Worm (Caenorhabditis elegans) whole organism, dauer: ENCODE data around the gene ttr-10.

Source experiments
- unc-62 ChIP-seq: sonication (generic microtip); optimal IDR thresholded peaks from 2 replicates; lab custom pipeline; 2017; ENCODE audit warnings: missing biosample characterization, missing genetic modification reagents, missing genetic modification characterization

The ttr-10 gene

DNA sequence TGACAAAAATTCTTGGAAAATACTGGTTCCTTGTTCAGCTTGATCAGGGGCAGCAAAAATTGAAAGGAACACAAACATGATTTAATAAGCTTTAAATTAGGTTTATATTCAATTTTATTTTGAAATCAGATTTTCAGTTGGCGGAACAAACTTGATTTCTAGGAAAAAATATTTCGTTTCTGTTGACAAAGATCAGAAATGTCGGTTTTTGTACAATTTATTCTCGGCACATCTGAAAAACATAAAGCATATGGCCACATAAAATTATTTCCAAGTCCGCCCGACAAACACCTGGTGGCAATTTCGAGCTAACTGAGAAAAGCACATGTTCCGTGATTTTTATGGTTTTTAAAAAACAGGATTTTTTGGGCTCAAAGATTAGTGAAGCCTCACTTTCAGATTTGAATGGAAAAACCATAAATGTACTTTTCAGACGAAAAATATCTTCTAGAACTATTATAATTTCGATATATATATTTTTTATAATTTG, at the start of gene ttr-10:
Gene ttr-10 (minus strand): TSS at position 51 of the 490 bp plus-strand sequence.
- TF ChIP-seq unc-62 = no peak

DNA sequence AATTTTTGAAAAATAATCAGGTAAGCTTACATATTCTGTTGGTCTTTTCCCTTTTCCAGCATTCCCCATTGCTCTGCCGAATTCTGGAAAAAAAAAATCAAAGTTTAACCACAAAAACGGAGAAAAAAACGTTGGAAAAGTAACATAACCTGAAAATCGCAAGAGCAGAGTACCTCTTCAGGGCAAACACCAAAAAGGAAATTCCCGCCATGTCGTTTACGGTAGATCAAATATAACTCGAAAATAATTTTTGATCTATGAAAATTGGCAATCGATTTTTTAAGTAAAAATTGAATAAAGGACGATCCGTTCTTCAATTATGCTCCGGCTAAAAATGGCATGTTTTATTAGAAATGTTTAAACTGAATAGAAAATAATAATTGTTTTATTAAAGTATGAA, 49.7 kb upstream of the ttr-10 start, which contains the start of gene C50E3.11:
Gene C50E3.11 (minus strand): TSS at position 83 of the 400 bp plus-strand sequence.
- no peak for TF ChIP-seq unc-62

DNA sequence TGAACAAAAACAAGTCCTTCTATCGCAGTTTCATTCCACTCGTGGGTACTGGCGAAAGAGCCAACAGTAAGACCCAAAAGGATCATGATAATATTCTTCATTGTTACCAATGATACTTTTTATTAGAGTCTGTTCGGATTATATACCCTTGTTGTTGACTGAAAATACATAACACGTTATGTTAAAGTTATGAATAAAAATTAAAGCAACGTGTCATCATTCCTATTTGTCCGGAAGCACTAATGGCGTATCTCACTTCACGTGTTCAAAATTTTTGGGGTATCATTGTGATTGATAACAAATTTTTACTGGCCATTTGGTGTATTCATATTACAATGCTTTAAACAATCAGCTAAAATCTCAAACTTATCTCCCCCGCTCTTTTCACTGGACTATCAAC, 47.7 kb upstream of the ttr-10 start, which contains the start of gene scl-26:
Gene scl-26 (minus strand): TSS at position 101 of the 400 bp plus-strand sequence.
- no peak for TF ChIP-seq unc-62

DNA sequence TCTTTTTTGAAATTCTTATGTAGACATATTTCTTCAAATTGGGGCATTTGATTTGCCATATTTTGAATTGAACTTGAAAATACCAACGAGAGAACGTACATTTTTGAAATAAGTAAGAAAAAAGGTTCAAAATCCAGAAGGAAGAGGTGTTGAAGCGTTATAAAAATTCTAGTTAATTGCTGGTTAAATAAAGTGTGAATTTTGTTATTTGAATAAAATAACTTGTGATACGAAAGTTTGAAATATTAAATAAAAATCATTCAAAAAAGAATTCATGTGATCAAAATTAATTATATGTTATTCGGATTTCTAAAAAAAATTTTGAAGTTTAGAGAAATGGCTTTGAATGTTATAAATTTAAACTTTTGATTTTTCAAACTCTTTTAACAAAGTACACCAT, 46.4 kb upstream of the ttr-10 start, which contains the start of gene C50E3.9:
Gene C50E3.9 (minus strand): TSS at position 101 of the 400 bp plus-strand sequence.
- no peak for TF ChIP-seq unc-62

DNA sequence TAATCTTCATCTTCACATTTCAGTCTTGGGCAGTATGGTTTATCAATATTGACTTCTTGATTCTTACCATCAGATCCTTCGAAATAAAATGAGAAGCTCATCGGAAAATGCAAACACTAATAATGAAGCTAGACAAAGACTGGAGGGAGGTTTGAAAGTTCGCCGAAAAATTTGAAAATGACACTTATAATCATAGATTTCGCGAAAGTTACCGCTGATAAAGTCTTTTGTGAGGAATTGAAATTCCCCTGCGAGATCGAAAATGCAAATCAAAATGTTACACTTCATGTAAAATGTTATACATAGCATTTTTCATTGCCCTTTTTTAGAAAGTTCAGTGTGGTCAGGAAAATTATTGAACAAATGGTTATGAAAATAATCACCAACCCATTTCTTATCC, 44.5 kb upstream of the ttr-10 start, which contains the start of gene C50E3.7:
Gene C50E3.7 (minus strand): TSS at position 101 of the 400 bp plus-strand sequence.
- no peak for TF ChIP-seq unc-62

DNA sequence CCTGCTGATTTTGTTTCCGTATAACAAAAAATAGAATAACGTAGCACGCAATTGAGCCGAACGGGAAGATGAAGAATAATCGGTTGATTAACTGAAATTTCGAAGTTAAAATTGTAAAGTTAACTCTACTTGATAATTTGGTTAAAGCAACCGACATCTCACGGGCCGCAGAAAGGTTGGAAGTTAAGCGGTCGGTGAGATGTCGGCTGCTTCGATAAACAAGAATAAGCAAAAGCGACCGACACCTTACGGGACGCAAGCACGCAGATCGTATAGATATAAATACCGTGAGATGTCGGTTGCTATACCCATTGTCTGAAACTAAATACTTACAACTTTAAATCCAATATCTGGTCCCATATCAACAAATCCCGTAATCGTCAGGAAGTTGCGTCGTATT, 41.4 kb upstream of the ttr-10 start:
- no peak for TF ChIP-seq unc-62

DNA sequence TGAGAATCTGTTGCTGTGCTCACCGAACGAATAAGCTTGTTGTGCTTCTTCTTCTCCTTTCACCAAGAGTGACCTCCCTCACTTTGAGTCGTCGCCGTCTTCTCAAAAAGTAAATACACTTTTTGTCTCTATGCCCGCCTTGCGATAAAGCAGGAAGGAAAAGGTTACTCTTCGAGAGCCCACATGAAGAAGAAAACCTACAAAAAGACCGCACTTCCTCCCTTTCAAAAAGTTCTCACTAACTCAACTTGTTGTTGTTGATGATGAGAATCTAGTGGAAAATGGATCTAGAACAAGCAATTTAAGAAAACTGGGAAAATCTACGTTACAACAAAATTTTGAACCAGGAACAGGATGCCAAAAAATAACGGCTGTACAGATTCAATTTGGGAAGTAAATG, 36.7 kb upstream of the ttr-10 start, which contains the start of gene C50E3.6:
Gene C50E3.6 (minus strand): TSS at position 101 of the 400 bp plus-strand sequence.
- TF ChIP-seq unc-62 = no peak

DNA sequence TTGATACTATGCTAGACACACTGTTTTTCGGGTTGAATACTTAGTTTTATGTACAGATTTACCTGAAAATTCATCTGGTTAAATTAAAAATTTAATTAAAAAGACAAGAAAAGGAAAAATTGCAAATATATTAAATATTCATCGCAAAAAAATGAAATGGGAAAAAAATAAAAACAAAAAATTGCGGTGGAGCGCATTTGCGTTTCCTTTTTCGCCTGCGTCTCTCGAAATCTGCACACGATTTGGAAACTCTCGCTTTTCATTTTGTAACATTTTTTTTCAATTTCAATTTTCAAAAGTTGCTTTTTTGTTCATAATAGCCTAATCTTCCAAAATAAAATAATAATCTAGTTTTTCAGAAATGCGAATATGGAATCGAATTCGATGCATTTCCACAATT, 33.9 kb upstream of the ttr-10 start, which contains the start of the genes F19F10.11 and C50E3.5:
Gene F19F10.11 (minus strand): TSS at position 68 of the 400 bp plus-strand sequence.
Gene C50E3.5 (plus strand): TSS at position 360 of the 400 bp plus-strand sequence.
- no peak for TF ChIP-seq unc-62

DNA sequence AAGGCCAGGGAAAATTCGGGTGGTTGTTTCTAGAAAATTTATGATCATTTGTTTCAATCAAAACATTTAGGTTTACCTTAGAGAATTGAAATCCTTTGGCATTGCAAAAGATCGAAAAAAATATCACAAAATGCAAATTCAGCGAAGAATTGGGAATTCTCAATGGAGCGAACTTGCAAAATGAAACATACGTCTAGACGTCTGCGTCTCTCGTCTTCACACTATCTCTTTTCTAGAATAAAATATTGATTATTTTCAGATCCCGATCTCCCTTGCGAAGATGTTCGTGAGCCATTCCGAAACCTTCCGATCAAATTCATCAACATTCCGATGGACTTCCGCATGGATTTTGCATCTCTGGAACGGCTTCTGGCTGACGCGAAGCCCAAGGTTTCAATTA, 26.7 kb upstream of the ttr-10 start, which contains the start of gene ets-6:
Gene ets-6 (minus strand): TSS at position 169 of the 400 bp plus-strand sequence.
- TF ChIP-seq unc-62 = no peak

DNA sequence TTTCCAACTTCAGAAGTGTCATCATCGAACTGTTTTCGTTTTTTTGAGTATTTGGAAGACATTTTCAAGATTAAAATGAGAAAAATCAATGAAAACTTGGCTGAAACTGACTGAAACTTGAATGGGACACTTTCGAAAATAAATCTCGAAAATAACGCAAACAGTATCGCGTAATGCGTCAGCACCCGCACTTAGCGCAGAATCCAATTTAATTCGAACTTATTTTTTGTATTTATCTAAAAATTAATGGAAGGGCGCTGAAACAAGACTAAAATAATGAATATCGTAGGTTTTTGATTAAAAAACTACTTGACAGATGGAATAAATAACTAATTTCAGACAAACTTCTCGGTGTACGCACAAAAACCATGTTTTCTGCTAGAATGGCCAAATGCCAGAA, 21.8 kb upstream of the ttr-10 start, which contains the start of the genes snu-66 and ints-9:
Gene snu-66 (minus strand): TSS at position 108 of the 400 bp plus-strand sequence.
Gene ints-9 (plus strand): TSS at position 240 of the 400 bp plus-strand sequence.
- TF ChIP-seq unc-62 = no peak

DNA sequence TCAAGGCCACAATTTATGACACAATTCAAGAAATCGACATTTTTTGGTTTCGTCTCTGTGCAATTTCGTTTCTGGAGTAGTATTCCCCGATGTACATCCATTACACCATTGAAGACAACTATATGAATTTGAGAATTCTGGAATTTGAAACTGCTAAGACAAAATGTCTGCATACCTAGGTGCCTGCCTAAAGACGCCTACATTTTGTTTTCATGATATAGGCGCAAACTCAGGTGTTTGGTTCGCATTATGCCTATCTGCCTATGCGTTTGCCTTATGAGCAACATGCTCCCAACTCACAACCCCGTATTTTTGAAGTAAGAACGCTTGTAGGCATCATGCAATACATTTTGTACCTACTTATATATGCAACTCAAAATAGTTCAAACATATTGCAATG, 17.2 kb upstream of the ttr-10 start, which contains the start of gene F19F10.14:
Gene F19F10.14 (minus strand): TSS at position 101 of the 400 bp plus-strand sequence.
- TF ChIP-seq unc-62 = no peak

DNA sequence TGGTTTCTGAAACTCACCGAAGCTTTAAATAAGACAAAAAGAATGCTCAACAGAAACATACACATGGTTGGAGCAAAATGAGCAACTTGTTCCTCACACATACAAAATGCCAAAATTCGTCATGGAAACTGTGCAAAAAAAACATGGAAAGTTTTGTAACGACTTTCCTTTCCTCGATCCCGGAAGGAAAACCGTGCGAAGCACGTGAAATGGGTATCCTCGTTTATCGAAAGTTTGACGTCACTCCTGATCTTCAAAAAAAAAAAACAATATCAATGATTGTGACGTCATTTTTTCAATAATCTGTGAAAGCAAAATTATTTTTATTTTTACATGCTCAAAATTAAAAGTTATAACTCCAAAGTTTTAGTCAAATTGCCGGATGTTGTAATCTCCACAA, 16.6 kb upstream of the ttr-10 start, which contains the start of gene clec-212:
Gene clec-212 (minus strand): TSS at position 101 of the 400 bp plus-strand sequence.
- TF ChIP-seq unc-62 = no peak

DNA sequence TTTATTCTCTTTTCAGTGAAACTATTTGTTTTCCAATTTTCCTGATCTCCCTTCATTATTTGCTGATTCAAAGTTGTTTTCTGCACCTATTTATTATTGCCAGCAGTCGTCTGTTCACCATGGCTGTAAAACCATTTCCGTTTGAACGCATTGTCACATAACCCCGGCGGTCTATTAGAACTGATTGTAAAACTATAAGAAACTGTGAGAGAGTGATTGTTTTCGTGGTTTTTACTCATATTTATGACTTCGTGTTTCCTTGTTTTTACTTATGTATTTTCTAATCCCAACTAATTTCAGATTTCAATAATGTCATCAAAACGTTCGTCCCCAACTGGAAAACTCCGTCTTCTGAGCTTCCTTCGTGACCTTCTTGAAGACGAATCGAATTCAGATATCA, 9.2 kb upstream of the ttr-10 start, which contains the start of gene F19F10.1:
Gene F19F10.1 (plus strand): TSS at position 301 of the 400 bp plus-strand sequence.
- no peak for TF ChIP-seq unc-62

DNA sequence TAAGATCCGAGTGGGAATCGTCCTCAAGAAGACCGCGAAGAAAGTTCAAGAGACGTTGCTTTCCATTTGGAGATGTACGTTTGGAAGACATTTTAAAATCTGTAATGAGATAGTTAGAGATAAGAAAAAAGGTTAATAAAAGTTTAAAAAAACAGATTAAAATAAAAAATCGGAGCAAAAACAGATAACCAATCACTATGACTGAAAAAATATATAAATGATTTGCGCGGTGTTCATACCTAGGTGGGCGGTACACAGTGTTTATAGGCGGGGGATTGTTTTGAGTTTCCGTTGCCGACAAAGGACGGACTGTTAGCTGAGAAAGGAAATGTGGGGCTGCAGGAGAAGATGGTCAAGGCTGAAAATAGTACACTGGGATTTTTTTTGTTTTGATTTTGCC, 5.0 kb upstream of the ttr-10 start, which contains the start of gene ets-7:
Gene ets-7 (minus strand): TSS at position 101 of the 400 bp plus-strand sequence.
- no peak for TF ChIP-seq unc-62

DNA sequence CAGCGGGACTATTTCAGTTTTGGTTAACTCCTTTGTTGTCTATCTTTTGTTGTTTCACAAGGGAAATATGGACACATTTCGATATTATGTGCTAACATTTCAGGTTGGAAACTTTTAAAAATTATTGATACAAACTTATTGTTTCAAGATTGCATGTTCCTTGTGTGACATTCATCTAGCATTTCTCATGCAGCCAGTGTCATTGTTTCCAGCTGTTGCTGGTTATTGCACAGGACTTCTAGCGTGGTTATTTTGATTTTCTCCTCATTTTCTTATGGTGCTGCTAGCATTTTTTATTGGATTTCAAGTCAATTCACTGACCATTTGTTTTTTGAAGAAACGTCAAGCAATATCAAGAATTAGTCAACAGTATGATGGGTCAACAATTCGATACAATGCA, 2.2 kb upstream of the ttr-10 start:
- no peak for TF ChIP-seq unc-62

DNA sequence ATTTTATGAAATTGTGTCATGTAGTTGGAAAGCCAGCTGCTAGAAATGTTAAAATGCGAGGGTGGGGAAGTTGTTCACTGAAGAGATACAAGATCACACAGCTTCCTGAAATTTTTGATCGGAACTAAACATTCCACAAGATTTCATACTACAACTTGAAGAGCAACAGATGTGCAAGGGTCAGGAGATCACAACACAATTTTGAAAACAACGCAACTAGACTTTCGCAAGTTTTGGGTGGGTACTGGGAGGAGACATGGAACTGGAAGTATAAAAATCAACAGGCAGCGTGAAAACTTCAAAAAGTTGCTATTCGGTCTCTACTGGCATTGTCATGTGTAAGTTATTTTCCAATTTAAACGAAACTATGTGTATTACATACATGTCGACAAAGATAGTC, 1.9 kb downstream of the ttr-10 start, which contains the start of gene F19F10.3:
Gene F19F10.3 (plus strand): TSS at position 301 of the 400 bp plus-strand sequence.
- no peak for TF ChIP-seq unc-62

DNA sequence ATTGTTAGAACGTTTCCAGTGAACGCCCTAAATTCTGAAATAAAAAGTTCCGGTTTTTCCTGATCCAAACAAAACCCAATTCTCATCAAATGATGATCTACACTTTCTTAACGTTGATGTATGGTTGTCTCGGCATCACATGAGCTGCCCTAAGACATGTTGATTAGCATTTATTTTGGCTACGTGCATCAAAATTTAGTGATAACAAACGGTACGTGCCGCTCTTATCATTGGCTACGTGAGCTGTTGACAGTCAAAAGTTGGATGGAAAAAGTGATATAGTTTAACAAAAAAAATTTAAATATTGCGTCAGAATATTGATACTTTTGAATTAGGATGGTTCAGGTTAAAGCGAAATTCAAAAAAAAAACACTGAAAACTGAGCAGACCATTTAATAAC, 5.7 kb downstream of the ttr-10 start:
- TF ChIP-seq unc-62 = no peak

DNA sequence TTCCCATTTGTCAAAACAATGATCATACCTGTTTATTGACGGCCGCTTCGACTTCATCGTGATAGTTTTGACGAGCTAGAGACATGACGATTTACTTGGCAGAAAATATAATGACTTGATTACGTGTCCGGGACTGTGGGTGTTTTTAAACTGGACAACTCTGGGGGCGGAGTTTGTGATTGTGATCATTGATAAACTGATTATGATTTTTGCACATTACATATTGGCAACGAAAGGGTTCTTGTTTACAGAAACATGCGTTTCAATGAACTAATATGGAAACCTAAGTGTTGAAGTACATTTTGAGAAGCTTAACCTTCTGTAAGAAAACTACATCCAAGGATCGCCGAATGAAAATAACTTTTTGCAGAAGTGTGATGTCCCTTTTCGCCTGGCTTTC, 6.2 kb downstream of the ttr-10 start, which contains the start of gene ftn-1:
Gene ftn-1 (minus strand): TSS at position 101 of the 400 bp plus-strand sequence.
- no peak for TF ChIP-seq unc-62
